Worm (Caenorhabditis elegans) whole organism, L4 larva: ENCODE data around the gene F55G1.7.
A peak's percentile ranks its signal among the peaks of the same experiment; 100 is the strongest.

Source experiments
- D1046.2 ChIP-seq: fragments of 200-800 bp; sonication (Bioruptor generic); IDR thresholded peaks from 2 replicates; pipeline ENCODE4 v1.3.6; 2022; ENCODE audit warnings: missing genetic modification characterization, missing compliant biosample characterization
- F26F4.8 ChIP-seq: fragments of 200-800 bp; sonication (Bioruptor generic); conservative IDR thresholded peaks from 2 replicates; pipeline ENCODE4 v1.3.6; 2022; ENCODE audit warnings: missing genetic modification characterization, missing compliant biosample characterization
- F49E8.2 ChIP-seq: sonication (generic microtip); optimal IDR thresholded peaks from 2 replicates; lab custom pipeline; 2016; ENCODE audit warnings: missing compliant biosample characterization, mild to moderate bottlenecking, missing genetic modification characterization, borderline replicate concordance
- T26A8.4 ChIP-seq: fragments of 200-800 bp; sonication (Bioruptor generic); IDR thresholded peaks from 2 replicates; pipeline ENCODE4 v1.3.6; 2022; ENCODE audit warnings: missing genetic modification characterization, missing compliant biosample characterization
- Y105C5A.15 ChIP-seq: fragments of 200-800 bp; sonication (Bioruptor generic); IDR thresholded peaks from 2 replicates; pipeline ENCODE4 v1.3.6; 2022; ENCODE audit warnings: missing genetic modification characterization, missing compliant biosample characterization
- Y5F2A.4 ChIP-seq: fragments of 200-800 bp; sonication (Bioruptor generic); optimal IDR thresholded peaks from 2 replicates; lab custom pipeline; 2018; ENCODE audit warnings: mild to moderate bottlenecking, missing genetic modification characterization, missing compliant biosample characterization
- Y75B8A.6 ChIP-seq: fragments of 200-800 bp; sonication (Bioruptor generic); IDR thresholded peaks from 2 replicates; pipeline ENCODE4 v1.3.6; 2022; ENCODE audit warnings: missing genetic modification reagents, missing genetic modification characterization, missing compliant biosample characterization
- ZK337.2 ChIP-seq: fragments of 200-800 bp; sonication (Bioruptor generic); IDR thresholded peaks from 2 replicates; pipeline ENCODE4 v1.3.6; 2022; ENCODE audit warnings: missing genetic modification reagents, missing genetic modification characterization, missing compliant biosample characterization
- arid-1 ChIP-seq: fragments of 200-800 bp; sonication (Bioruptor generic); conservative IDR thresholded peaks from 2 replicates; pipeline ENCODE4 v1.3.6; 2022; ENCODE audit warnings: missing genetic modification reagents, missing genetic modification characterization, missing compliant biosample characterization
- ceh-28 ChIP-seq: fragments of 150-350 bp; optimal IDR thresholded peaks from 2 replicates; lab custom pipeline; 2014; ENCODE audit warnings: missing biosample characterization, missing genetic modification reagents, missing genetic modification characterization
- cey-2 ChIP-seq: sonication (generic microtip); optimal IDR thresholded peaks from 3 replicates; lab custom pipeline; 2017; ENCODE audit warnings: missing genetic modification characterization, mild to moderate bottlenecking, missing compliant biosample characterization, antibody characterized with exemption, borderline replicate concordance; ENCODE audit not compliant: insufficient read depth
- daf-16 ChIP-seq, 3 experiments: sonication (generic microtip); optimal IDR thresholded peaks; 2 replicates each; lab custom pipeline; 2016 to 2017; ENCODE audit warnings: missing genetic modification characterization in 3 of 3, missing genetic modification reagents in 3 of 3, mild to moderate bottlenecking in 2 of 3, missing compliant biosample characterization in 2 of 3, missing biosample characterization in 1 of 3, moderate library complexity in 1 of 3
- daf-19 ChIP-seq: fragments of 200-800 bp; sonication (Bioruptor generic); conservative IDR thresholded peaks from 2 replicates; pipeline ENCODE4 v1.3.6; 2022; ENCODE audit warnings: missing genetic modification characterization, missing compliant biosample characterization
- daf-8 ChIP-seq: fragments of 200-800 bp; sonication (Bioruptor generic); IDR thresholded peaks from 2 replicates; pipeline ENCODE4 v1.3.6; 2022; ENCODE audit warnings: missing genetic modification characterization, missing compliant biosample characterization
- dpl-1 ChIP-seq: fragments of 150-350 bp; optimal IDR thresholded peaks from 2 replicates; lab custom pipeline; 2014; ENCODE audit warnings: missing biosample characterization, missing genetic modification reagents, missing genetic modification characterization
- dve-1 ChIP-seq: sonication (generic microtip); optimal IDR thresholded peaks from 2 replicates; lab custom pipeline; 2017; ENCODE audit warnings: antibody characterized with exemption, mild to moderate bottlenecking, missing genetic modification characterization, missing compliant biosample characterization; ENCODE audit not compliant: insufficient read depth
- egl-27 ChIP-seq: sonication (generic microtip); optimal IDR thresholded peaks from 3 replicates; lab custom pipeline; 2017; ENCODE audit warnings: missing biosample characterization, missing genetic modification reagents, missing genetic modification characterization
- egl-43 ChIP-seq: fragments of 200-800 bp; sonication (Bioruptor generic); IDR thresholded peaks from 2 replicates; pipeline ENCODE4 v1.3.6; 2022; ENCODE audit warnings: missing genetic modification reagents, missing genetic modification characterization, missing compliant biosample characterization
- fkh-10 ChIP-seq: fragments of 150-350 bp; optimal IDR thresholded peaks from 2 replicates; lab custom pipeline; 2014; ENCODE audit warnings: missing biosample characterization, missing genetic modification reagents, missing genetic modification characterization
- gei-8 ChIP-seq: fragments of 200-800 bp; sonication (Bioruptor generic); optimal IDR thresholded peaks from 2 replicates; lab custom pipeline; 2018; ENCODE audit warnings: mild to moderate bottlenecking, missing genetic modification characterization, missing compliant biosample characterization
- hif-1 ChIP-seq, 2 experiments: sonication (generic microtip); optimal IDR thresholded peaks; 2 replicates each; lab custom pipeline; 2016 to 2017; ENCODE audit warnings: missing compliant biosample characterization in 2 of 2, missing genetic modification characterization in 2 of 2, missing genetic modification reagents in 2 of 2, missing genotype in 2 of 2, mild to moderate bottlenecking in 1 of 2
- jun-1 ChIP-seq: fragments of 150-350 bp; optimal IDR thresholded peaks from 2 replicates; lab custom pipeline; 2014; ENCODE audit warnings: missing biosample characterization, missing genetic modification reagents, missing genetic modification characterization
- lim-7 ChIP-seq: fragments of 200-800 bp; sonication (Bioruptor generic); IDR thresholded peaks from 2 replicates; pipeline ENCODE4 v1.3.6; 2022; ENCODE audit warnings: missing genetic modification characterization, missing compliant biosample characterization
- lin-29 ChIP-seq: fragments of 200-800 bp; sonication (Bioruptor generic); IDR thresholded peaks from 2 replicates; pipeline ENCODE4 v1.3.6; 2022; ENCODE audit warnings: missing genetic modification reagents, missing genetic modification characterization, missing compliant biosample characterization
- lin-38 ChIP-seq: fragments of 200-800 bp; sonication (Bioruptor generic); IDR thresholded peaks from 2 replicates; pipeline ENCODE4 v1.3.6; 2022; ENCODE audit warnings: missing genetic modification reagents, missing genetic modification characterization, missing compliant biosample characterization
- lsy-2 ChIP-seq, 2 experiments: fragments of 150-350 bp in 1 of 2; sonication (generic microtip) in 1 of 2; optimal IDR thresholded peaks; 2 replicates each; lab custom pipeline; 2014 to 2017; ENCODE audit warnings: missing biosample characterization in 2 of 2, missing genetic modification characterization in 2 of 2
- madf-5 ChIP-seq, 2 experiments: fragments of 200-800 bp; sonication (Bioruptor generic); IDR thresholded peaks; 2 replicates each; pipeline ENCODE4 v1.3.6; 2022; ENCODE audit warnings: missing compliant biosample characterization in 2 of 2, missing genetic modification characterization in 2 of 2
- mdl-1 ChIP-seq, 2 experiments: fragments of 150-350 bp in 1 of 2; sonication (generic microtip) in 1 of 2; optimal IDR thresholded peaks; 2 replicates each; lab custom pipeline; 2014 to 2017; ENCODE audit warnings: missing biosample characterization in 2 of 2, missing genetic modification characterization in 2 of 2
- mep-1 ChIP-seq: fragments of 150-350 bp; sonication (generic microtip); optimal IDR thresholded peaks from 3 replicates; lab custom pipeline; 2014; ENCODE audit warnings: missing biosample characterization, missing genetic modification characterization
- nhr-237 ChIP-seq: sonication (generic microtip); optimal IDR thresholded peaks from 2 replicates; lab custom pipeline; 2017; ENCODE audit warnings: missing biosample characterization, missing genetic modification characterization
- nhr-28 ChIP-seq: fragments of 150-350 bp; optimal IDR thresholded peaks from 2 replicates; lab custom pipeline; 2014; ENCODE audit warnings: missing biosample characterization, missing genetic modification characterization
- nhr-42 ChIP-seq: fragments of 200-800 bp; sonication (Bioruptor generic); IDR thresholded peaks from 2 replicates; pipeline ENCODE4 v1.3.6; 2022; ENCODE audit warnings: missing genetic modification characterization, missing compliant biosample characterization
- nhr-6 ChIP-seq: fragments of 150-350 bp; optimal IDR thresholded peaks from 2 replicates; lab custom pipeline; 2014; ENCODE audit warnings: missing biosample characterization, missing genetic modification characterization
- nhr-76 ChIP-seq: fragments of 150-350 bp; optimal IDR thresholded peaks from 2 replicates; lab custom pipeline; 2014; ENCODE audit warnings: missing biosample characterization, missing genetic modification characterization
- nhr-77 ChIP-seq: fragments of 150-350 bp; optimal IDR thresholded peaks from 2 replicates; lab custom pipeline; 2014; ENCODE audit warnings: missing biosample characterization, missing genetic modification characterization
- php-3 ChIP-seq: fragments of 200-800 bp; sonication (Bioruptor generic); IDR thresholded peaks from 2 replicates; pipeline ENCODE4 v1.3.6; 2022; ENCODE audit warnings: missing genetic modification reagents, missing genetic modification characterization, missing compliant biosample characterization
- pqm-1 ChIP-seq: sonication (generic microtip); optimal IDR thresholded peaks from 2 replicates; lab custom pipeline; 2017; ENCODE audit warnings: missing biosample characterization, missing genetic modification characterization
- saeg-2 ChIP-seq: fragments of 200-800 bp; sonication (Bioruptor generic); IDR thresholded peaks from 2 replicates; pipeline ENCODE4 v1.3.6; 2022; ENCODE audit warnings: missing genetic modification reagents, missing genetic modification characterization, missing compliant biosample characterization
- set-16 ChIP-seq: fragments of 200-800 bp; sonication (Bioruptor generic); IDR thresholded peaks from 2 replicates; pipeline ENCODE4 v1.3.6; 2022; ENCODE audit warnings: missing genetic modification reagents, missing genetic modification characterization, missing compliant biosample characterization
- snpc-1.2 ChIP-seq: fragments of 200-800 bp; sonication (Bioruptor generic); IDR thresholded peaks from 2 replicates; pipeline ENCODE4 v1.3.6; 2022; ENCODE audit warnings: missing genetic modification reagents, missing genetic modification characterization, missing compliant biosample characterization
- spr-1 ChIP-seq: sonication (generic microtip); optimal IDR thresholded peaks from 2 replicates; lab custom pipeline; 2016; ENCODE audit warnings: mild to moderate bottlenecking, missing genetic modification characterization, missing compliant biosample characterization
- tag-97 ChIP-seq: fragments of 200-800 bp; sonication (Bioruptor generic); IDR thresholded peaks from 2 replicates; pipeline ENCODE4 v1.3.6; 2022; ENCODE audit warnings: missing genetic modification characterization, missing compliant biosample characterization
- tra-1 ChIP-seq: fragments of 200-800 bp; sonication (Bioruptor generic); IDR thresholded peaks from 2 replicates; pipeline ENCODE4 v1.3.6; 2022; ENCODE audit warnings: missing genetic modification reagents, missing genetic modification characterization, missing compliant biosample characterization
- unc-130 ChIP-seq: sonication (generic microtip); optimal IDR thresholded peaks from 2 replicates; lab custom pipeline; 2016; ENCODE audit warnings: missing genetic modification reagents, missing genetic modification characterization, missing compliant biosample characterization
- unc-39 ChIP-seq: sonication (generic microtip); optimal IDR thresholded peaks from 2 replicates; lab custom pipeline; 2017; ENCODE audit warnings: missing biosample characterization, missing genetic modification characterization
- unc-62 ChIP-seq, 3 experiments: fragments of 150-350 bp in 1 of 3; sonication (generic microtip); optimal IDR thresholded peaks in 2 of 3; peaks in 1 of 3; 1 replicate in 1 of 3; 2 replicates in 2 of 3; lab custom pipeline; 2014 to 2017; ENCODE audit warnings: missing biosample characterization in 3 of 3, missing genetic modification characterization in 3 of 3, missing genetic modification reagents in 3 of 3, missing genotype in 1 of 3
- vab-7 ChIP-seq: fragments of 200-800 bp; sonication (Bioruptor generic); IDR thresholded peaks from 2 replicates; pipeline ENCODE4 v1.3.6; 2022; ENCODE audit warnings: missing genetic modification reagents, missing genetic modification characterization, missing compliant biosample characterization
- zag-1 ChIP-seq: fragments of 150-350 bp; optimal IDR thresholded peaks from 2 replicates; lab custom pipeline; 2014; ENCODE audit warnings: missing biosample characterization, missing genetic modification characterization

Gene F55G1.7

DNA sequence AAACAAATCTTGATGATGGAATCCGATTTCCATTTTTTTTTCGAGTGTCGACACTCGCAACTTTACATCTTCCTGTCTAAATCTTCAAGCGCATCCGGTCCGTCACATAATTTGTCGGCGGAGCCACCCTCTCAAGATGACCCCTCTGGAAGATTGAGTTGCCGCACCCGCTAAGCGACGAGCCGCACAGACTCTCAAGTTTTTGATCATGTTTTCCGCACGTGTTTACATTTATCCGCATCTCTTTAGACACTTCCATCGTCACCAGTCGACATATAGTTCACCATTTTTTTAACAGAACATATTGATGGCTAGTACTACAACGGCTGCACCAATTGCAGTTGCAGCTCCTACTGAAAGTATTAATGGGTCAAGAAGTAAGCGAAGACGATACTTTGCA lies 21.8 kb upstream of the F55G1.7 start, which contains the start of gene F55G1.1:
Gene F55G1.1 (plus strand): TSS at position 301 of the 400 bp plus-strand sequence.
- no peak for TF ChIP-seq pqm-1 (tag; lab: Kevin White, UChicago)
- no peak for TF ChIP-seq nhr-42 (GFP tag; lab: Robert Waterston, UW)
- TF ChIP-seq egl-43 (GFP tag; lab: Robert Waterston, UW), result no peak
- peak in 1 of 2 experiments; percentile 79 for TF ChIP-seq unc-62 (GFP tag; optimal IDR thresholded peaks at IDR 0.05 in 1 of 2; lab: Kevin White, UChicago)
- TF ChIP-seq unc-62 (tag; optimal IDR thresholded peaks at IDR 0.05; lab: Kevin White, UChicago), result no peak
- TF ChIP-seq spr-1 (tag; lab: Kevin White, UChicago), result no peak

DNA sequence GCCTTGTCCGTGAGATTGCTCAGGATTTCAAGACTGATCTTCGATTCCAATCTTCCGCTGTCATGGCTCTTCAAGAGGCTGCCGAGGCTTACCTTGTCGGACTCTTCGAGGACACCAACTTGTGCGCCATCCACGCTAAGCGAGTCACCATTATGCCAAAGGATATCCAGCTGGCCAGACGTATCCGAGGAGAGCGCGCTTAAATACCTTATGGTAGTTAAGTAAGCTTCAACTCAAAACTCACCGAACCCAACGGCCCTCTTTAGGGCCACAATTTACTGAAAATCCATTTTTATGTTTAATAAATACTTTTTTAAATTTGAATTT lies 18.8 kb upstream of the F55G1.7 start:
- TF ChIP-seq ceh-28 (tag; lab: Kevin White, UChicago) (no peak), php-3 (GFP tag; lab: Robert Waterston, UW) (no peak), lsy-2 (tag; optimal IDR thresholded peaks at IDR 0.05; lab: Kevin White, UChicago) (no peak), lin-38 (GFP tag; lab: Robert Waterston, UW) (no peak), unc-130 (GFP tag; lab: Kevin White, UChicago) (no peak), nhr-77 (tag; lab: Kevin White, UChicago) (no peak), Y105C5A.15 (no peak), zag-1 (tag; lab: Kevin White, UChicago) (no peak), daf-16 (GFP tag; optimal IDR thresholded peaks at IDR 0.05; lab: Kevin White, UChicago) (no peak), daf-16 (tag; optimal IDR thresholded peaks at IDR 0.05; lab: Kevin White, UChicago) (no peak), lim-7 (GFP tag; lab: Robert Waterston, UW) (0 out of 2 replicates have a peak, but pooled peaks have one; percentile 57), mdl-1 (tag; optimal IDR thresholded peaks at IDR 0.05; lab: Kevin White, UChicago) (no peak), nhr-76 (tag; lab: Kevin White, UChicago) (no peak), vab-7 (GFP tag; lab: Robert Waterston, UW) (no peak), Y5F2A.4 (GFP tag; lab: Kevin White, UChicago) (no peak), unc-62 (GFP tag; optimal IDR thresholded peaks at IDR 0.05 in 1 of 2; lab: Kevin White, UChicago) (no peak), unc-62 (tag; optimal IDR thresholded peaks at IDR 0.05; lab: Kevin White, UChicago) (no peak), spr-1 (tag; lab: Kevin White, UChicago) (no peak), arid-1 (GFP tag; lab: Robert Waterston, UW) (peak; percentile 56; the same call in 1 of the 2 replicates), saeg-2 (no peak), cey-2 (tag; lab: Kevin White, UChicago) (no peak), snpc-1.2 (GFP tag; lab: Robert Waterston, UW) (0 out of 2 replicates have a peak, but pooled peaks have one; percentile 77), jun-1 (tag; lab: Kevin White, UChicago) (no peak), ZK337.2 (GFP tag; lab: Robert Waterston, UW) (no peak), set-16 (GFP tag; lab: Robert Waterston, UW) (no peak; the same call in 1 of the 2 replicates), D1046.2 (GFP tag; lab: Robert Waterston, UW) (peak; percentile 70; the same call in 1 of the 2 replicates), egl-27 (tag; lab: Kevin White, UChicago) (no peak), tag-97 (GFP tag; lab: Robert Waterston, UW) (no peak), nhr-28 (tag; lab: Kevin White, UChicago) (no peak), unc-39 (tag; lab: Kevin White, UChicago) (no peak), lin-29 (GFP tag; lab: Robert Waterston, UW) (no peak), Y75B8A.6 (no peak), hif-1 (tag; optimal IDR thresholded peaks at IDR 0.05; lab: Kevin White, UChicago) (no peak), F49E8.2 (tag; lab: Kevin White, UChicago) (peak; percentile 58), nhr-237 (no peak), F26F4.8 (0 out of 2 replicates have a peak, but pooled peaks have one; percentile 27), dpl-1 (GFP tag; lab: Kevin White, UChicago) (no peak), gei-8 (GFP tag; lab: Kevin White, UChicago) (peak; percentile 40), dve-1 (tag; lab: Kevin White, UChicago) (no peak), madf-5 (GFP tag; IDR thresholded peaks at IDR 0.05; lab: Robert Waterston, UW) (no peak), nhr-6 (tag; lab: Kevin White, UChicago) (no peak), mep-1 (tag; lab: Kevin White, UChicago) (no peak), T26A8.4 (no peak), daf-19 (GFP tag; lab: Robert Waterston, UW) (no peak), tra-1 (GFP tag; lab: Robert Waterston, UW) (no peak), fkh-10 (GFP tag; lab: Kevin White, UChicago) (no peak), daf-8 (no peak)
